Worm (Caenorhabditis elegans) whole organism, L4/young adult: ENCODE data around the gene npr-12.

Experiments
- W03F9.2 ChIP-seq: fragments of 150-350 bp; optimal IDR thresholded peaks from 2 replicates; lab custom pipeline; 2014; ENCODE audit warnings: missing biosample characterization, missing genetic modification characterization
- dao-5 ChIP-seq: sonication (generic microtip); optimal IDR thresholded peaks from 2 replicates; lab custom pipeline; 2016; ENCODE audit warnings: missing genotype, missing genetic modification characterization, moderate library complexity, missing compliant biosample characterization
- him-1 ChIP-seq: sonication (generic microtip); optimal IDR thresholded peaks from 2 replicates; lab custom pipeline; 2016; ENCODE audit warnings: missing genotype, missing genetic modification reagents, missing genetic modification characterization, missing compliant biosample characterization

DNA sequence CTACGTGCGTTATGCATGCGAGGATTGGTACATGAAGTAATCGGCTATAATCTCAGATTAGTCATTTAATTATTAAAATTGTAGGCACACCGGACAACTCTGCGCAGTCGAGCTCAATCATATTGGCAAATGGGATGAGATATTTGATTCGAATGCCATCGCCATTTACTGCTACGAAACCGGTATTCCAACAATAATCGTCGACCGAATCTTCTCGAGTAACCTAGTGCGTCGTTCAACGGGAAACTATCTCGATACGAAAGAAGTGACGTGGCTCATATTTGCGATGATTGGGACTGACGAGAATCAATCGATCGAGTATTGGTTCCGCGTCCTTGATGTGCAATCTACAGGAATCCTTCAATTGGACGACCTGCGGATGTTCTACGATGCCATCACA, 32.8 kb downstream of the npr-12 start:
- TF ChIP-seq W03F9.2 (tag; lab: Kevin White, UChicago), result no peak
- no peak for TF ChIP-seq him-1 (tag; lab: Kevin White, UChicago)
- TF ChIP-seq dao-5, result no peak
